Fruit fly (Drosophila melanogaster): ENCODE data around the gene CG3246.

CG3246 gene

DNA sequence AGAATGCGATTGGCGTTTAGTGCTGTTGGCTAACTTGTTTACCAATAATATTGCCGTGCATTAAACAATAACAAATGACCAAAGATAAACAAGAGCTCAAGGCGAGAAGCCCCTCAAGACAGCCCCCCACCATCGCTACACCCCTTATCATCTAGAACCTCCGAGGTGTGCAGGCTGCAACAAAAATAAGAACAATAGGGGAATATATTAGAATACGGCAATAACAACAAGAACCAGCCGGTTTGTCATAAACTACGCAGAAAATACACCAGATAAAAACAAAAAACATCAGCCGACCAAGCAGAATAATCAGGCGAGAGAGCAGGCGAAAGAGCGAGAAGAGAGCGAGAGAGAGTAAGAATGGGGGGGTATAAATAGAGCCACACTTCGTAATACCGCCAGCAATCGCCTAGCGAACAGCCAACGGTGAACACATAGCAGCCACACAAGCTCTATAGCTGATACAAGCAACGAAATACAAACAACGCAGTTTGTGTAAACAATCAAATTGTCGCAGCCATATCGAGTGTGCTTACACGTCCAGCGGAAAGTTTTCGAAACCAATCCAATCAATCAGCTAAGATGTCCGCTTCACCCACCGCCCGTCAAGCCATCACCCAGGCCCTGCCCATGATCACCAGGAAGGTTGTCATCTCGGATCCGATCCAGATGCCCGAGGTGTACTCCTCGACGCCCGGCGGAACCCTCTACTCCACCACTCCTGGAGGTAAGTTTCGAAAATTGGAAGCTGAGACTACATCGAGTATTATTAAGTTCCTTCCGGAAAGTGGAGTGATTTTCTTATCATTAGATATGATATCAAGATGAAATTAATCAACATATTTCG lies 16.5 kb upstream of the CG3246 start, which contains the start of gene Thor (continued):
- TF ChIP-seq chm (GFP tag; IDR thresholded peaks at IDR 0.05): peak; percentile 95
- TF ChIP-seq CG14710 (tag; optimal IDR thresholded peaks at IDR 0.05): peak; percentile 25
- TF ChIP-seq CG12942 (GFP tag; optimal IDR thresholded peaks at IDR 0.05): no peak
- peak; percentile 76 for TF ChIP-seq CG1024 (GFP tag; IDR thresholded peaks at IDR 0.05)
- TF ChIP-seq zen (tag; optimal IDR thresholded peaks at IDR 0.05): no peak
- peak; percentile 31; the same call in 1 of the 2 replicates for TF ChIP-seq Poxn (GFP tag; IDR thresholded peaks at IDR 0.05)
- peak; percentile 14 for TF ChIP-seq slou (GFP tag; optimal IDR thresholded peaks at IDR 0.05)
- peak; percentile 78 for TF ChIP-seq HHEX (GFP tag; optimal IDR thresholded peaks at IDR 0.05)
- TF ChIP-seq repo (GFP tag; optimal IDR thresholded peaks at IDR 0.05): peak; percentile 81
- no peak; the same call in 2 of the 3 replicates for TF ChIP-seq zen2 (GFP tag; IDR thresholded peaks at IDR 0.05; ENCODE audit: partially characterized antibody)
- TF ChIP-seq Ravus (GFP tag; IDR thresholded peaks at IDR 0.05): no peak
- peak; percentile 50 for TF ChIP-seq CG11723 (GFP tag; optimal IDR thresholded peaks at IDR 0.05)
- TF ChIP-seq HLHmδ (GFP tag; optimal IDR thresholded peaks at IDR 0.05): peak; percentile 97
- peak; percentile 71 for TF ChIP-seq Opbp (GFP tag; IDR thresholded peaks at IDR 0.05; ENCODE audit: partially characterized antibody)
- TF ChIP-seq Bdp1 (GFP tag; optimal IDR thresholded peaks at IDR 0.05): peak; percentile 63
- peak; percentile 66; the same call in 1 of the 2 replicates for TF ChIP-seq HLH3B (GFP tag; IDR thresholded peaks at IDR 0.05)
- TF ChIP-seq gfzf (GFP tag; optimal IDR thresholded peaks at IDR 0.05): no peak
- TF ChIP-seq CTCF (GFP tag; optimal IDR thresholded peaks at IDR 0.05): peak; percentile 29
- no peak for TF ChIP-seq CG8281 (tag; optimal IDR thresholded peaks at IDR 0.05)
- TF ChIP-seq TFAM (GFP tag; optimal IDR thresholded peaks at IDR 0.05): no peak
- peak; percentile 53; the same call in 1 of the 2 replicates for TF ChIP-seq Nf-YA (GFP tag; IDR thresholded peaks at IDR 0.05)
- peak; percentile 93 for TF ChIP-seq ci (GFP tag; IDR thresholded peaks at IDR 0.05)
- TF ChIP-seq Mad (GFP tag; optimal IDR thresholded peaks at IDR 0.05): peak; percentile 43
- no peak for TF ChIP-seq CG3065 (GFP tag; optimal IDR thresholded peaks at IDR 0.05)
- peak; percentile 73; the same call in 1 of the 2 replicates for TF ChIP-seq tna (GFP tag; IDR thresholded peaks at IDR 0.05; ENCODE audit: partially characterized antibody)
- peak; percentile 80 for TF ChIP-seq CHES-1-like (GFP tag; optimal IDR thresholded peaks at IDR 0.05)
- TF ChIP-seq CG34224 (GFP tag; IDR thresholded peaks at IDR 0.05; ENCODE audit: partially characterized antibody): peak; percentile 61; the same call in 2 of the 3 replicates
- TF ChIP-seq Drgx (GFP tag; IDR thresholded peaks at IDR 0.05): peak; percentile 67
- peak; percentile 13; the same call in 1 of the 2 replicates for TF ChIP-seq CG7372 (GFP tag; IDR thresholded peaks at IDR 0.05)
- peak; percentile 57 for TF ChIP-seq Xrp1 (GFP tag; IDR thresholded peaks at IDR 0.05)
- peak; percentile 25 for TF ChIP-seq emc (GFP tag; optimal IDR thresholded peaks at IDR 0.05)
- TF ChIP-seq Lim3 (GFP tag; IDR thresholded peaks at IDR 0.05): no peak
- peak; percentile 55; the same call in 1 of the 2 replicates for TF ChIP-seq Adf1 (GFP tag; IDR thresholded peaks at IDR 0.05)
- TF ChIP-seq B-H1 (GFP tag; IDR thresholded peaks at IDR 0.05): peak; percentile 38; the same call in 1 of the 3 replicates
- peak; percentile 91 for TF ChIP-seq CG42726 (GFP tag; IDR thresholded peaks at IDR 0.05; ENCODE audit: partially characterized antibody)
- peak; percentile 17 for TF ChIP-seq trh (GFP tag; optimal IDR thresholded peaks at IDR 0.05)
- peak; percentile 53; the same call in 1 of the 2 replicates for TF ChIP-seq CG11696 (GFP tag; IDR thresholded peaks at IDR 0.05)
- peak; percentile 26 for TF ChIP-seq kah (GFP tag; optimal IDR thresholded peaks at IDR 0.05)
- peak; percentile 76 for TF ChIP-seq sob (GFP tag; IDR thresholded peaks at IDR 0.05)
- peak; percentile 43 for TF ChIP-seq CG10462 (GFP tag; optimal IDR thresholded peaks at IDR 0.05)
- TF ChIP-seq CoRest (tag; optimal IDR thresholded peaks at IDR 0.05): no peak
- TF ChIP-seq H2.0 (GFP tag; IDR thresholded peaks at IDR 0.05): peak; percentile 66
- no peak for TF ChIP-seq CG15479 (GFP tag; optimal IDR thresholded peaks at IDR 0.05)
- TF ChIP-seq MTF-1 (GFP tag; optimal IDR thresholded peaks at IDR 0.05; ENCODE audit: borderline replicate concordance): peak; percentile 86
- TF ChIP-seq CG10366 (GFP tag; IDR thresholded peaks at IDR 0.05): no peak
- no peak for TF ChIP-seq peb (GFP tag; IDR thresholded peaks at IDR 0.05)
- TF ChIP-seq Camta (GFP tag; optimal IDR thresholded peaks at IDR 0.05): peak; percentile 66
- peak; percentile 77 for TF ChIP-seq sug (tag; optimal IDR thresholded peaks at IDR 0.05)
- TF ChIP-seq CG18262 (tag; optimal IDR thresholded peaks at IDR 0.05): peak; percentile 44
